Worm (Caenorhabditis elegans) whole organism, L2 larva: ENCODE results near the gene F15D4.5.
A peak's percentile ranks its signal among the peaks of the same experiment; 100 is the strongest.

Experiments used
- C34F6.9 ChIP-seq: fragments of 150-350 bp; optimal IDR thresholded peaks from 2 replicates; lab custom pipeline; 2014; ENCODE audit warnings: missing biosample characterization, missing genetic modification characterization
- F13H6.1 ChIP-seq: sonication (generic microtip); optimal IDR thresholded peaks from 2 replicates; lab custom pipeline; 2016; ENCODE audit warnings: missing genetic modification characterization, missing compliant biosample characterization
- R02D3.7 ChIP-seq: fragments of 150-350 bp; optimal IDR thresholded peaks from 2 replicates; lab custom pipeline; 2014; ENCODE audit warnings: missing biosample characterization, missing genetic modification characterization
- ZK546.5 ChIP-seq: sonication (generic microtip); optimal IDR thresholded peaks from 2 replicates; lab custom pipeline; 2017; ENCODE audit warnings: missing biosample characterization, missing genetic modification characterization
- alr-1 ChIP-seq: fragments of 150-350 bp; optimal IDR thresholded peaks from 2 replicates; lab custom pipeline; 2014; ENCODE audit warnings: missing biosample characterization, missing genetic modification characterization
- aly-2 ChIP-seq: fragments of 150-350 bp; optimal IDR thresholded peaks from 2 replicates; lab custom pipeline; 2014; ENCODE audit warnings: missing biosample characterization, missing genetic modification characterization
- ceh-16 ChIP-seq: fragments of 150-350 bp; optimal IDR thresholded peaks from 2 replicates; lab custom pipeline; 2014; ENCODE audit warnings: missing biosample characterization, missing genetic modification characterization
- ceh-82 ChIP-seq: fragments of 150-350 bp; optimal IDR thresholded peaks from 2 replicates; lab custom pipeline; 2014; ENCODE audit warnings: missing biosample characterization, missing genetic modification characterization
- crh-2 ChIP-seq: sonication (generic microtip); optimal IDR thresholded peaks from 2 replicates; lab custom pipeline; 2017; ENCODE audit warnings: missing biosample characterization, missing genetic modification characterization
- dmd-4 ChIP-seq: sonication (generic microtip); optimal IDR thresholded peaks from 2 replicates; lab custom pipeline; 2017; ENCODE audit warnings: missing biosample characterization, missing genetic modification characterization
- egl-27 ChIP-seq: sonication (generic microtip); optimal IDR thresholded peaks from 3 replicates; lab custom pipeline; 2017; ENCODE audit warnings: missing biosample characterization, missing genetic modification reagents, missing genetic modification characterization
- elt-1 ChIP-seq: fragments of 150-350 bp; optimal IDR thresholded peaks from 2 replicates; lab custom pipeline; 2014; ENCODE audit warnings: missing biosample characterization, missing genetic modification characterization
- elt-3 ChIP-seq: sonication (generic microtip); optimal IDR thresholded peaks from 2 replicates; lab custom pipeline; 2017; ENCODE audit warnings: missing biosample characterization, missing genetic modification characterization
- fos-1 ChIP-seq: fragments of 150-350 bp; optimal IDR thresholded peaks from 2 replicates; lab custom pipeline; 2014; ENCODE audit warnings: missing biosample characterization, missing genetic modification characterization
- gmeb-1 ChIP-seq: fragments of 150-350 bp; optimal IDR thresholded peaks from 2 replicates; lab custom pipeline; 2014; ENCODE audit warnings: missing biosample characterization, missing genetic modification characterization
- lin-11 ChIP-seq: fragments of 150-350 bp; sonication (generic microtip); optimal IDR thresholded peaks from 2 replicates; lab custom pipeline; 2014; ENCODE audit warnings: missing biosample characterization, missing genetic modification characterization, inconsistent platforms, mixed read lengths
- lin-13 ChIP-seq: fragments of 150-350 bp; optimal IDR thresholded peaks from 2 replicates; lab custom pipeline; 2014; ENCODE audit warnings: missing biosample characterization, missing genetic modification reagents, missing genetic modification characterization
- lsy-2 ChIP-seq, 2 experiments: fragments of 150-350 bp in 1 of 2; sonication (generic microtip) in 1 of 2; optimal IDR thresholded peaks; 2 replicates each; lab custom pipeline; 2014 to 2017; ENCODE audit warnings: missing biosample characterization in 2 of 2, missing genetic modification characterization in 2 of 2
- nhr-10 ChIP-seq: sonication (generic microtip); optimal IDR thresholded peaks from 2 replicates; lab custom pipeline; 2017; ENCODE audit warnings: missing biosample characterization, missing genetic modification characterization
- nhr-12 ChIP-seq: fragments of 150-350 bp; optimal IDR thresholded peaks from 2 replicates; lab custom pipeline; 2014; ENCODE audit warnings: missing biosample characterization, missing genetic modification characterization
- nhr-129 ChIP-seq: fragments of 150-350 bp; optimal IDR thresholded peaks from 2 replicates; lab custom pipeline; 2014; ENCODE audit warnings: missing biosample characterization, missing genetic modification characterization
- nhr-21 ChIP-seq: fragments of 150-350 bp; optimal IDR thresholded peaks from 2 replicates; lab custom pipeline; 2014; ENCODE audit warnings: missing biosample characterization, missing genetic modification characterization
- nhr-23 ChIP-seq: fragments of 150-350 bp; optimal IDR thresholded peaks from 2 replicates; lab custom pipeline; 2014; ENCODE audit warnings: missing biosample characterization, missing genetic modification reagents, missing genetic modification characterization
- nhr-25 ChIP-seq: fragments of 150-350 bp; sonication (generic microtip); optimal IDR thresholded peaks from 3 replicates; lab custom pipeline; 2014; ENCODE audit warnings: missing biosample characterization, missing genetic modification characterization
- nhr-6 ChIP-seq: fragments of 150-350 bp; optimal IDR thresholded peaks from 2 replicates; lab custom pipeline; 2014; ENCODE audit warnings: missing biosample characterization, missing genetic modification characterization
- peb-1 ChIP-seq: fragments of 150-350 bp; optimal IDR thresholded peaks from 2 replicates; lab custom pipeline; 2014; ENCODE audit warnings: missing biosample characterization, missing genetic modification characterization
- sem-4 ChIP-seq: fragments of 150-350 bp; optimal IDR thresholded peaks from 2 replicates; lab custom pipeline; 2014; ENCODE audit warnings: missing biosample characterization, missing genetic modification reagents, missing genetic modification characterization
- sma-3 ChIP-seq: sonication (generic microtip); optimal IDR thresholded peaks from 2 replicates; lab custom pipeline; 2016; ENCODE audit warnings: missing genetic modification reagents, missing genetic modification characterization, missing compliant biosample characterization
- sma-9 ChIP-seq, 2 experiments: fragments of 150-350 bp in 1 of 2; sonication (generic microtip) in 1 of 2; optimal IDR thresholded peaks; 2 replicates each; lab custom pipeline; 2014 to 2016; ENCODE audit warnings: missing genetic modification characterization in 2 of 2, mild to moderate bottlenecking in 1 of 2, missing biosample characterization in 1 of 2, missing compliant biosample characterization in 1 of 2, missing genetic modification reagents in 1 of 2, moderate library complexity in 1 of 2
- snpc-4 ChIP-seq: fragments of 150-350 bp; optimal IDR thresholded peaks from 2 replicates; lab custom pipeline; 2014; ENCODE audit warnings: missing biosample characterization, missing genetic modification characterization
- unc-39 ChIP-seq: fragments of 150-350 bp; optimal IDR thresholded peaks from 2 replicates; lab custom pipeline; 2014; ENCODE audit warnings: missing biosample characterization, missing genetic modification characterization
- unc-55 ChIP-seq: fragments of 150-350 bp; sonication (generic microtip); optimal IDR thresholded peaks from 3 replicates; lab custom pipeline; 2014; ENCODE audit warnings: missing biosample characterization, missing genetic modification reagents, missing genetic modification characterization
- unc-62 ChIP-seq: fragments of 150-350 bp; optimal IDR thresholded peaks from 2 replicates; lab custom pipeline; 2014; ENCODE audit warnings: missing biosample characterization, missing genetic modification reagents, missing genetic modification characterization
- zag-1 ChIP-seq: fragments of 150-350 bp; optimal IDR thresholded peaks from 2 replicates; lab custom pipeline; 2014; ENCODE audit warnings: missing biosample characterization, missing genetic modification characterization
- ztf-1 ChIP-seq: fragments of 200-800 bp; sonication (Bioruptor generic); conservative IDR thresholded peaks from 2 replicates; pipeline ENCODE4 v1.3.6; 2022; ENCODE audit warnings: missing genetic modification characterization, missing compliant biosample characterization
- ztf-11 ChIP-seq: sonication (generic microtip); optimal IDR thresholded peaks from 2 replicates; lab custom pipeline; 2017; ENCODE audit warnings: missing biosample characterization, missing genetic modification characterization
- ztf-4 ChIP-seq: fragments of 150-350 bp; optimal IDR thresholded peaks from 2 replicates; lab custom pipeline; 2014; ENCODE audit warnings: missing biosample characterization, missing genetic modification characterization

F15D4.5 gene

ce11 chrII:13278214-13278613 lies 33.0 kb downstream of the F15D4.5 start:
- TF ChIP-seq sma-9 (GFP tag; optimal IDR thresholded peaks at IDR 0.05; lab: Kevin White, UChicago) (no peak), sma-9 (tag; optimal IDR thresholded peaks at IDR 0.05; lab: Kevin White, UChicago) (no peak), nhr-6 (tag; lab: Kevin White, UChicago) (no peak), lsy-2 (tag; optimal IDR thresholded peaks at IDR 0.05; lab: Kevin White, UChicago) (no peak), peb-1 (tag; lab: Kevin White, UChicago) (no peak), nhr-21 (tag; lab: Kevin White, UChicago) (no peak), unc-39 (tag; lab: Kevin White, UChicago) (no peak), ztf-4 (tag; lab: Kevin White, UChicago) (no peak), ZK546.5 (no peak), elt-3 (tag; lab: Kevin White, UChicago) (no peak), nhr-129 (tag; lab: Kevin White, UChicago) (no peak), ztf-11 (tag; lab: Kevin White, UChicago) (no peak), sem-4 (tag; lab: Kevin White, UChicago) (no peak), snpc-4 (tag; lab: Kevin White, UChicago) (no peak), fos-1 (tag; lab: Kevin White, UChicago) (no peak), nhr-23 (tag; lab: Kevin White, UChicago) (no peak), dmd-4 (no peak), elt-1 (tag; lab: Kevin White, UChicago) (no peak), crh-2 (tag; lab: Kevin White, UChicago) (no peak), C34F6.9 (no peak)

- TF ChIP-seq crh-2 (tag; lab: Kevin White, UChicago) (no peak), sma-9 (GFP tag; optimal IDR thresholded peaks at IDR 0.05; lab: Kevin White, UChicago) (no peak), sma-9 (tag; optimal IDR thresholded peaks at IDR 0.05; lab: Kevin White, UChicago) (no peak), nhr-23 (tag; lab: Kevin White, UChicago) (no peak), fos-1 (tag; lab: Kevin White, UChicago) (no peak), elt-3 (tag; lab: Kevin White, UChicago) (no peak), C34F6.9 (no peak), nhr-25 (tag; lab: Kevin White, UChicago) (no peak), nhr-21 (tag; lab: Kevin White, UChicago) (no peak), F13H6.1 (no peak), nhr-12 (tag; lab: Kevin White, UChicago) (no peak)
Observed at ce11 chrII:13278716-13279115, 33.5 kb downstream of the F15D4.5 start.

ce11 chrII:13279216-13280123 lies 34.3 kb downstream of the F15D4.5 start:
- no peak for TF ChIP-seq nhr-129 (tag; lab: Kevin White, UChicago)
- TF ChIP-seq unc-55 (GFP tag; lab: Kevin White, UChicago), result peak; percentile 0
- no peak for TF ChIP-seq ztf-1
- TF ChIP-seq crh-2 (tag; lab: Kevin White, UChicago), result no peak
- peak; percentile 28 for TF ChIP-seq sma-3 (GFP tag; lab: Kevin White, UChicago)
- peak; percentile 54 for TF ChIP-seq ztf-4 (tag; lab: Kevin White, UChicago)
- no peak for TF ChIP-seq lin-11 (tag; lab: Kevin White, UChicago)
- TF ChIP-seq nhr-25 (tag; lab: Kevin White, UChicago), result no peak
- TF ChIP-seq, all 48 proteins: peak for 3

- no peak for TF ChIP-seq ceh-82
- no peak for TF ChIP-seq egl-27 (tag; lab: Kevin White, UChicago)
- no peak for TF ChIP-seq ztf-1
- TF ChIP-seq zag-1 (tag; lab: Kevin White, UChicago), result no peak
- no peak for TF ChIP-seq nhr-23 (tag; lab: Kevin White, UChicago)
- TF ChIP-seq aly-2 (tag; lab: Kevin White, UChicago), result no peak
- no peak for TF ChIP-seq elt-3 (tag; lab: Kevin White, UChicago)
- no peak for TF ChIP-seq ztf-4 (tag; lab: Kevin White, UChicago)
- no peak for TF ChIP-seq unc-62 (GFP tag; lab: Kevin White, UChicago)
- no peak for TF ChIP-seq R02D3.7 (tag; lab: Kevin White, UChicago)
- no peak for TF ChIP-seq lin-13 (GFP tag; lab: Kevin White, UChicago)
- TF ChIP-seq ceh-16 (tag; lab: Kevin White, UChicago), result no peak
- TF ChIP-seq alr-1 (tag; lab: Kevin White, UChicago), result no peak
- TF ChIP-seq F13H6.1, result no peak
- TF ChIP-seq nhr-10 (tag; lab: Kevin White, UChicago), result no peak
- no peak for TF ChIP-seq gmeb-1 (tag; lab: Kevin White, UChicago)
- TF ChIP-seq, all 48 proteins: peak for 0
Observed at ce11 chrII:13282566-13282965, 37.4 kb downstream of the F15D4.5 start.
